Worm (Caenorhabditis elegans): ENCODE measurements around the gene C26B2.7.

- TF ChIP-seq ztf-29 (GFP tag; IDR thresholded peaks at IDR 0.05) (no peak), ref-1 (GFP tag; conservative IDR thresholded peaks at IDR 0.05) (no peak), flt-1 (GFP tag; IDR thresholded peaks at IDR 0.05) (no peak)
Measured at ce11 chrIV:8042005-8042404, 25.9 kb downstream of the C26B2.7 start.
